Worm (Caenorhabditis elegans) whole organism, young adult: ENCODE results near the gene dpf-2.

ENCODE experiments used
- B0019.2 ChIP-seq: fragments of 200-800 bp; sonication (Bioruptor generic); conservative IDR thresholded peaks from 2 replicates; pipeline ENCODE4 v1.3.6; 2022; ENCODE audit warnings: missing genetic modification reagents, missing genetic modification characterization, missing compliant biosample characterization
- F10E7.11 ChIP-seq: sonication (generic microtip); optimal IDR thresholded peaks from 2 replicates; lab custom pipeline; 2017; ENCODE audit warnings: mild to moderate bottlenecking, missing genetic modification characterization, moderate library complexity, missing compliant biosample characterization
- F37B4.10 ChIP-seq: fragments of 200-800 bp; sonication (Bioruptor generic); IDR thresholded peaks from 2 replicates; pipeline ENCODE4 v1.3.6; 2022; ENCODE audit warnings: missing genetic modification characterization, missing compliant biosample characterization
- F49E8.2 ChIP-seq: sonication (generic microtip); optimal IDR thresholded peaks from 3 replicates; lab custom pipeline; 2017; ENCODE audit warnings: missing genetic modification characterization, mild to moderate bottlenecking, missing compliant biosample characterization, antibody characterized with exemption, moderate library complexity; ENCODE audit not compliant: insufficient read depth
- Y53G8AR.9 ChIP-seq: fragments of 200-800 bp; sonication (Bioruptor generic); conservative IDR thresholded peaks from 2 replicates; pipeline ENCODE4 v1.3.6; 2022; ENCODE audit warnings: missing genetic modification reagents, missing genetic modification characterization, missing compliant biosample characterization
- ZK185.1 ChIP-seq: sonication (generic microtip); optimal IDR thresholded peaks from 2 replicates; lab custom pipeline; 2016; ENCODE audit warnings: mild to moderate bottlenecking, missing genetic modification characterization, missing compliant biosample characterization; ENCODE audit not compliant: poor library complexity, severe bottlenecking
- ama-1 ChIP-seq, 3 experiments: fragments of 150-350 bp in 1 of 3; sonication (generic microtip) in 2 of 3; optimal IDR thresholded peaks; 2 replicates each; lab custom pipeline; 2014 to 2018; ENCODE audit warnings: missing biosample characterization in 2 of 3, missing genetic modification characterization in 2 of 3, missing genetic modification reagents in 2 of 3
- atf-7 ChIP-seq: sonication (generic microtip); optimal IDR thresholded peaks from 2 replicates; lab custom pipeline; 2017; ENCODE audit warnings: mild to moderate bottlenecking, missing genetic modification characterization, missing compliant biosample characterization
- dpl-1 ChIP-seq: fragments of 150-350 bp; optimal IDR thresholded peaks from 2 replicates; lab custom pipeline; 2014; ENCODE audit warnings: missing biosample characterization, missing genetic modification reagents, missing genetic modification characterization
- hrde-1 ChIP-seq: sonication (generic microtip); optimal IDR thresholded peaks from 2 replicates; lab custom pipeline; 2016; ENCODE audit warnings: missing genetic modification characterization, mild to moderate bottlenecking, missing compliant biosample characterization, moderate library complexity, missing genotype, missing genetic modification reagents, borderline replicate concordance
- lin-26 ChIP-seq: fragments of 200-800 bp; sonication (Bioruptor generic); IDR thresholded peaks from 2 replicates; pipeline ENCODE4 v1.3.6; 2022; ENCODE audit warnings: missing genetic modification reagents, missing genetic modification characterization, missing compliant biosample characterization
- lin-40 ChIP-seq: sonication (generic microtip); optimal IDR thresholded peaks from 2 replicates; lab custom pipeline; 2016; ENCODE audit warnings: missing genetic modification characterization, mild to moderate bottlenecking, missing compliant biosample characterization, missing genotype, missing genetic modification reagents
- lir-1 ChIP-seq: fragments of 200-800 bp; sonication (Bioruptor generic); conservative IDR thresholded peaks from 2 replicates; pipeline ENCODE4 v1.3.6; 2022; ENCODE audit warnings: missing genetic modification reagents, missing genetic modification characterization, missing compliant biosample characterization
- madf-10 ChIP-seq: sonication (generic microtip); optimal IDR thresholded peaks from 2 replicates; lab custom pipeline; 2016; ENCODE audit warnings: mild to moderate bottlenecking, missing genetic modification characterization, missing compliant biosample characterization
- madf-3 ChIP-seq: fragments of 200-800 bp; sonication (Bioruptor generic); IDR thresholded peaks from 2 replicates; pipeline ENCODE4 v1.3.6; 2022; ENCODE audit warnings: missing genetic modification reagents, missing genetic modification characterization, missing compliant biosample characterization
- madf-6 ChIP-seq: fragments of 200-800 bp; sonication (Bioruptor generic); IDR thresholded peaks from 2 replicates; pipeline ENCODE4 v1.3.6; 2022; ENCODE audit warnings: missing genetic modification reagents, missing genetic modification characterization, missing compliant biosample characterization
- mcd-1 ChIP-seq: fragments of 200-800 bp; sonication (Bioruptor generic); IDR thresholded peaks from 2 replicates; pipeline ENCODE4 v1.3.6; 2022; ENCODE audit warnings: missing genetic modification reagents, missing genetic modification characterization, missing compliant biosample characterization
- mes-4 ChIP-seq: sonication (generic microtip); optimal IDR thresholded peaks from 2 replicates; lab custom pipeline; 2016; ENCODE audit warnings: missing genotype, missing genetic modification characterization, missing compliant biosample characterization
- nfya-2 ChIP-seq: fragments of 200-800 bp; sonication (Bioruptor generic); IDR thresholded peaks from 2 replicates; pipeline ENCODE4 v1.3.6; 2022; ENCODE audit warnings: missing genetic modification reagents, missing genetic modification characterization, missing compliant biosample characterization
- nhr-120 ChIP-seq: fragments of 200-800 bp; sonication (Bioruptor generic); IDR thresholded peaks from 2 replicates; pipeline ENCODE4 v1.3.6; 2022; ENCODE audit warnings: missing genetic modification characterization, missing compliant biosample characterization
- nhr-80 ChIP-seq: sonication (generic microtip); optimal IDR thresholded peaks from 2 replicates; lab custom pipeline; 2016; ENCODE audit warnings: missing genetic modification characterization, missing compliant biosample characterization
- repo-1 ChIP-seq: sonication (generic microtip); optimal IDR thresholded peaks from 2 replicates; lab custom pipeline; 2017; ENCODE audit warnings: mild to moderate bottlenecking, missing genetic modification characterization, missing compliant biosample characterization
- snpc-3.4 ChIP-seq: sonication (generic microtip); optimal IDR thresholded peaks from 2 replicates; lab custom pipeline; 2017; ENCODE audit warnings: missing genetic modification characterization, mild to moderate bottlenecking, missing compliant biosample characterization, antibody characterized with exemption, moderate library complexity, missing genotype, missing genetic modification reagents
- tbx-9 ChIP-seq: sonication (generic microtip); optimal IDR thresholded peaks from 2 replicates; lab custom pipeline; 2016; ENCODE audit warnings: borderline replicate concordance, missing genetic modification characterization, inconsistent platforms, missing compliant biosample characterization
- tlf-1 ChIP-seq: fragments of 200-800 bp; sonication (Bioruptor generic); optimal IDR thresholded peaks from 2 replicates; lab custom pipeline; 2018; ENCODE audit warnings: mild to moderate bottlenecking, missing genetic modification characterization, missing compliant biosample characterization
- unc-62 ChIP-seq: fragments of 150-350 bp; optimal IDR thresholded peaks from 2 replicates; lab custom pipeline; 2014; ENCODE audit warnings: missing biosample characterization, missing genetic modification reagents, missing genetic modification characterization
- xnd-1 ChIP-seq: sonication (generic microtip); optimal IDR thresholded peaks from 2 replicates; lab custom pipeline; 2016; ENCODE audit warnings: missing genotype, missing genetic modification reagents, missing genetic modification characterization, missing compliant biosample characterization
- zim-3 ChIP-seq: sonication (generic microtip); optimal IDR thresholded peaks from 2 replicates; lab custom pipeline; 2017; ENCODE audit warnings: mild to moderate bottlenecking, missing genetic modification characterization, moderate library complexity, missing compliant biosample characterization
- ztf-22 ChIP-seq: fragments of 200-800 bp; sonication (Bioruptor generic); optimal IDR thresholded peaks from 2 replicates; lab custom pipeline; 2018; ENCODE audit warnings: mild to moderate bottlenecking, missing genetic modification characterization, moderate library complexity, missing compliant biosample characterization

Gene dpf-2

DNA sequence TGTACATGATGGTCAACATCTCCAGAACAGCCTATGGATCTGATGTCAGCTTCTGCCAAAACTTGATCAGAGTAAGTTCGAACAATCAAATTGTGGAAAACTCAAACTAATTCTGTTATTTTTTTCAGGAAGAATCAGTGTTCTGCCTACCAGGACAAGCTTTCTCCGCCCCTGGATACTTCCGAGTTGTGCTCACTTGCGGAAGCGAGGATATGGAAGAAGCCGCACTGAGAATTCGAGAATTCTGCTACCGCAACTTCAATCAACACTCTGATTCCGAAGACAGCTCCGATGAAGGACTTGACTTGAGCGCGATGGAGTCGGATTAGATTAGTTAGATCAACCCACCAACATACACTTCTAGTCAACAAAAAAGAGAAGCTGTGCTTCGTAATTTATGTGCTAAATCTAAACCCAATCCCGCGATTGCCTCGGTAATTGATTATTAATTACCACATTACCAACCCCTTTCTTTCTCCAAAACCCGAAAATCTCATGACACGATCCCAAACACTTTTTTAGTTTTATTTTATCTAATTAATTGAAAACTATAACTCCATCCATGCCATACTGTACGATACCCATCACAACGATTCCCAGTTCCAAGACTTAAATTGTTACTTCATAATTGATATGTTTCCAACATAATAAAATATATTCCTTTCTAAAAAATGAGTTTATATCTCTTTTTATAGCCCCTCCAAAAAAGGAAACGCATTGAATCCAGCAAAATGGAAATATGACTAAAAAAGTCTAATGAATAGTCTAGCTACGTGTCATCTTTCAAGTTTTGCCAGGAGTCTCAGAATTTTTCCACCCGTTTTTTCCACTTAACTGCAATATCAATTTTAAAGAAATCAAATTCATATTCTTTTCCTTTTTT is 39.1 kb upstream of the dpf-2 start:
- TF ChIP-seq repo-1 (tag; lab: Kevin White, UChicago) (peak; percentile 25), nfya-2 (GFP tag; lab: Robert Waterston, UW) (no peak), madf-3 (GFP tag; lab: Robert Waterston, UW) (0 out of 2 replicates have a peak, but pooled peaks have one; percentile 63), lin-26 (0 out of 2 replicates have a peak, but pooled peaks have one; percentile 33), nhr-80 (peak; percentile 31), lin-40 (tag; lab: Kevin White, UChicago) (peak; percentile 21), madf-10 (tag; lab: Kevin White, UChicago) (peak; percentile 17), madf-6 (GFP tag; lab: Robert Waterston, UW) (no peak), ama-1 (optimal IDR thresholded peaks at IDR 0.05; lab: Kevin White, UChicago) (peak; percentile 88), ama-1 (GFP tag; optimal IDR thresholded peaks at IDR 0.05; lab: Kevin White, UChicago) (no peak), dpl-1 (GFP tag; lab: Kevin White, UChicago) (no peak), tlf-1 (GFP tag; lab: Kevin White, UChicago) (no peak), unc-62 (GFP tag; lab: Kevin White, UChicago) (no peak), F37B4.10 (GFP tag; lab: Robert Waterston, UW) (0 out of 2 replicates have a peak, but pooled peaks have one; percentile 3), F49E8.2 (tag; lab: Kevin White, UChicago) (no peak)

DNA sequence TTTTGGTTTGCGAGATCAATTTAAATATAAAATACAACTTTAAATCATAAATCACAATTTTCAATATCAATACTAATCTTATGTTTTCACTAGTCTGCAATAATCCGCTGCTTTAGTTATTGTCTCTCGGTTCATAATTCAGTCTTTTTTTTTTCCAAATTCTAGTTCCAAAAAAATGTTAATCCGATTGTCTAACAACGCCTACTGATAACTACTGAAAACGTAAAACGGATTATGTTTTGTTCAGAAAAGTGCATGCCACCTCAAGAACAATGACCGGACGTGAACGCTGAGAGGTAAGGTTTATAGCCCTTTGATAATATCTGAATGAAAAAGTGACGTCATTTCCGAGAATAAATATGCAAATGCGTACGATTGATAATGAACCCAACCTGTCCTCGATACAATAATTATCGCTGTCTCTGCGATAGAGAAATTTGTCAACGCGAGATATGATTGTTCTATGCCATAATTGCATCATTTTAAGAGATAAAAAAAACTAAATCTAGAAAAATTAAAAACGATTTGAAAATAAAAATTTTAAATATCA is 38.4 kb upstream of the dpf-2 start, which contains the start of gene sprr-2:
Gene sprr-2, plus strand, starts transcription at position 248 of the 550 bp plus-strand sequence.
- TF ChIP-seq madf-3 (GFP tag; lab: Robert Waterston, UW) (0 out of 2 replicates have a peak, but pooled peaks have one; percentile 42), atf-7 (tag; lab: Kevin White, UChicago) (peak; percentile 58), ztf-22 (no peak), xnd-1 (tag; lab: Kevin White, UChicago) (no peak), ZK185.1 (tag; lab: Kevin White, UChicago) (no peak), hrde-1 (tag; lab: Kevin White, UChicago) (no peak), Y53G8AR.9 (GFP tag; lab: Robert Waterston, UW) (0 out of 2 replicates have a peak, but pooled peaks have one; percentile 28), nhr-120 (GFP tag; lab: Robert Waterston, UW) (no peak), lin-40 (tag; lab: Kevin White, UChicago) (peak; percentile 0), ama-1 (optimal IDR thresholded peaks at IDR 0.05; lab: Kevin White, UChicago) (no peak), ama-1 (GFP tag; optimal IDR thresholded peaks at IDR 0.05; lab: Kevin White, UChicago) (no peak), mcd-1 (GFP tag; lab: Robert Waterston, UW) (no peak)

- TF ChIP-seq tbx-9 (tag; lab: Kevin White, UChicago) (no peak), B0019.2 (no peak)
Measured at ce11 chrX:14794170-14794569, 37.5 kb upstream of the dpf-2 start.

ce11 chrX:14797405-14797804 is 34.2 kb upstream of the dpf-2 start:
- no peak for TF ChIP-seq mes-4
- no peak for TF ChIP-seq lir-1
- TF ChIP-seq F10E7.11 (tag; lab: Kevin White, UChicago), result no peak
- TF ChIP-seq zim-3, result no peak
- TF ChIP-seq tlf-1 (GFP tag; lab: Kevin White, UChicago), result no peak
- no peak for TF ChIP-seq ztf-22
- no peak for TF ChIP-seq snpc-3.4
